Worm (Caenorhabditis elegans): ENCODE data around the gene F48G7.13.

Gene F48G7.13

ce11 chrV:576070-576469 lies 39.3 kb upstream of the F48G7.13 start, which contains the start of gene K06H6.5:
K06H6.5 (plus strand) TSS chrV:576370.
- TF ChIP-seq mes-2 (tag; optimal IDR thresholded peaks at IDR 0.05; ENCODE audit: poor library complexity, severe bottlenecking) (no peak), daf-12 (tag; optimal IDR thresholded peaks at IDR 0.05) (no peak), sdz-12 (GFP tag; optimal IDR thresholded peaks at IDR 0.05) (no peak), egl-27 (tag; optimal IDR thresholded peaks at IDR 0.05) (no peak), lin-13 (GFP tag; optimal IDR thresholded peaks at IDR 0.05) (no peak), F49E8.2 (tag; optimal IDR thresholded peaks at IDR 0.05; ENCODE audit: borderline replicate concordance) (no peak), nhr-11 (tag; optimal IDR thresholded peaks at IDR 0.05) (no peak), ces-1 (GFP tag; optimal IDR thresholded peaks at IDR 0.05) (no peak), F44E2.7 (GFP tag; IDR thresholded peaks at IDR 0.05) (no peak), nhr-6 (tag; optimal IDR thresholded peaks at IDR 0.05) (no peak), daf-16 (GFP tag; optimal IDR thresholded peaks at IDR 0.05) (no peak), daf-16 (tag; optimal IDR thresholded peaks at IDR 0.05) (no peak), hlh-30 (tag; optimal IDR thresholded peaks at IDR 0.05; ENCODE audit: insufficient read depth) (no peak), mdt-29 (GFP tag; IDR thresholded peaks at IDR 0.05) (no peak), ceh-32 (tag; optimal IDR thresholded peaks at IDR 0.05; ENCODE audit: poor library complexity) (no peak), ceh-28 (tag; optimal IDR thresholded peaks at IDR 0.05) (no peak), F26F4.8 (GFP tag; conservative IDR thresholded peaks at IDR 0.05) (no peak), T26A8.4 (GFP tag; IDR thresholded peaks at IDR 0.05) (no peak)

- TF ChIP-seq lsy-2 (tag; optimal IDR thresholded peaks at IDR 0.05) (no peak), unc-62 (GFP tag; optimal IDR thresholded peaks at IDR 0.05 in 1 of 2) (peak in 1 of 2 experiments; percentile 97), unc-62 (tag; optimal IDR thresholded peaks at IDR 0.05) (no peak), egl-27 (tag; optimal IDR thresholded peaks at IDR 0.05) (no peak), nhr-28 (tag; optimal IDR thresholded peaks at IDR 0.05) (no peak), T20F7.1 (GFP tag; optimal IDR thresholded peaks at IDR 0.05) (no peak), rbr-2 (tag; optimal IDR thresholded peaks at IDR 0.05) (no peak)
These were observed 38.5 kb upstream of the F48G7.13 start for ce11 chrV:576918-577317.

- no peak for TF ChIP-seq ceh-62 (tag; optimal IDR thresholded peaks at IDR 0.05)
- no peak for TF ChIP-seq unc-39 (tag; optimal IDR thresholded peaks at IDR 0.05)
- no peak for TF ChIP-seq nhr-42 (GFP tag; IDR thresholded peaks at IDR 0.05)
- TF ChIP-seq nhr-28 (tag; optimal IDR thresholded peaks at IDR 0.05) = no peak
- no peak for TF ChIP-seq hlh-30 (tag; optimal IDR thresholded peaks at IDR 0.05; ENCODE audit: insufficient read depth)
- TF ChIP-seq T26A8.4 (GFP tag; IDR thresholded peaks at IDR 0.05) = no peak
- TF ChIP-seq arid-1 (GFP tag; conservative IDR thresholded peaks at IDR 0.05) = no peak
- no peak for TF ChIP-seq nhr-77 (tag; optimal IDR thresholded peaks at IDR 0.05)
- no peak for TF ChIP-seq mep-1 (tag; optimal IDR thresholded peaks at IDR 0.05)
- TF ChIP-seq tra-1 (GFP tag; IDR thresholded peaks at IDR 0.05) = no peak
- no peak for TF ChIP-seq R02D3.7 (tag; optimal IDR thresholded peaks at IDR 0.05)
- TF ChIP-seq lsy-2 (tag; optimal IDR thresholded peaks at IDR 0.05) = no peak
- no peak for TF ChIP-seq skn-1 (tag; optimal IDR thresholded peaks at IDR 0.05)
- no peak for TF ChIP-seq dmd-8 (GFP tag; IDR thresholded peaks at IDR 0.05)
- TF ChIP-seq ceh-82 (tag; optimal IDR thresholded peaks at IDR 0.05) = no peak
- no peak for TF ChIP-seq fkh-10 (GFP tag; optimal IDR thresholded peaks at IDR 0.05)
These were observed 36.4 kb upstream of the F48G7.13 start, which contains the start of gene K06H6.4 for ce11 chrV:578977-579376. K06H6.4 (plus strand) TSS chrV:579277.

- TF ChIP-seq nhr-11 (tag; optimal IDR thresholded peaks at IDR 0.05) (no peak), Y75B8A.6 (GFP tag; IDR thresholded peaks at IDR 0.05) (no peak), ceh-32 (tag; optimal IDR thresholded peaks at IDR 0.05; ENCODE audit: poor library complexity) (no peak), tra-1 (GFP tag; IDR thresholded peaks at IDR 0.05) (no peak), unc-39 (tag; optimal IDR thresholded peaks at IDR 0.05) (no peak)
These were observed 33.8 kb upstream of the F48G7.13 start, which contains the start of gene nstp-7 for ce11 chrV:581616-582015. nstp-7 (plus strand) TSS chrV:581916.

All from whole organism, L4 larva.